Fruit fly (Drosophila melanogaster) whole organism, embryonic: ENCODE data around the gene CG2964.
A peak's percentile ranks its signal among the peaks of the same experiment; 100 is the strongest.

Experiments
- Asciz ChIP-seq: fragments of 200-800 bp; sonication (Bioruptor generic); optimal IDR thresholded peaks from 2 replicates; lab custom pipeline; 2017; ENCODE audit warnings: missing biosample characterization, mild to moderate bottlenecking, missing genetic modification characterization, missing genetic modification reagents
- CG10147 ChIP-seq: fragments of 200-800 bp; sonication (Bioruptor generic); optimal IDR thresholded peaks from 2 replicates; lab custom pipeline; 2019; ENCODE audit warnings: missing biosample characterization, mild to moderate bottlenecking, missing genetic modification characterization, moderate library complexity
- CG11093 ChIP-seq: fragments of 200-800 bp; sonication (Bioruptor generic); IDR thresholded peaks from 3 replicates; pipeline ENCODE4 v1.3.6; 2022; ENCODE audit warnings: missing biosample characterization, missing genetic modification characterization
- CG11456 ChIP-seq: fragments of 200-800 bp; sonication (Bioruptor generic); IDR thresholded peaks from 3 replicates; pipeline ENCODE4 v1.3.6; 2022; ENCODE audit warnings: missing biosample characterization, missing genetic modification characterization
- CG11560 ChIP-seq: fragments of 200-800 bp; sonication (Bioruptor generic); IDR thresholded peaks from 3 replicates; pipeline ENCODE4 v1.3.6; 2022; ENCODE audit warnings: missing biosample characterization, missing genetic modification characterization
- CG11695 ChIP-seq: fragments of 200-800 bp; sonication (Bioruptor generic); IDR thresholded peaks from 3 replicates; pipeline ENCODE4 v1.3.6; 2022; ENCODE audit warnings: missing biosample characterization, missing genetic modification characterization
- CG14965 ChIP-seq: fragments of 200-800 bp; sonication (Bioruptor generic); optimal IDR thresholded peaks from 2 replicates; lab custom pipeline; 2016; ENCODE audit warnings: missing biosample characterization, missing genetic modification characterization, borderline replicate concordance
- CG1529 ChIP-seq: fragments of 200-800 bp; sonication (Bioruptor generic); optimal IDR thresholded peaks from 3 replicates; lab custom pipeline; 2018; ENCODE audit warnings: missing biosample characterization, missing genetic modification characterization
- CG15601 ChIP-seq: fragments of 200-800 bp; sonication (Bioruptor generic); optimal IDR thresholded peaks from 3 replicates; lab custom pipeline; 2019; ENCODE audit warnings: missing biosample characterization, mild to moderate bottlenecking, missing genetic modification characterization, moderate library complexity
- CG15696 ChIP-seq: fragments of 200-800 bp; sonication (Bioruptor generic); optimal IDR thresholded peaks from 2 replicates; lab custom pipeline; 2019; ENCODE audit warnings: missing biosample characterization, mild to moderate bottlenecking, missing genetic modification characterization, moderate library complexity
- CG1647 ChIP-seq: fragments of 200-800 bp; sonication (Bioruptor generic); optimal IDR thresholded peaks from 3 replicates; lab custom pipeline; 2016; ENCODE audit warnings: missing biosample characterization, missing genetic modification characterization
- CG17568 ChIP-seq: fragments of 200-800 bp; sonication (Bioruptor generic); optimal IDR thresholded peaks from 2 replicates; lab custom pipeline; 2018; ENCODE audit warnings: missing biosample characterization, mild to moderate bottlenecking, missing genetic modification characterization, moderate library complexity
- CG18011 ChIP-seq: fragments of 200-800 bp; sonication (Bioruptor generic); optimal IDR thresholded peaks from 2 replicates; lab custom pipeline; 2017; ENCODE audit warnings: missing biosample characterization, missing genetic modification characterization, mild to moderate bottlenecking, moderate library complexity, missing genotype
- CG3407 ChIP-seq: fragments of 200-800 bp; sonication (Bioruptor generic); optimal IDR thresholded peaks from 2 replicates; lab custom pipeline; 2018; ENCODE audit warnings: missing biosample characterization, mild to moderate bottlenecking, missing genetic modification characterization
- CG4617 ChIP-seq: fragments of 200-800 bp; sonication (Bioruptor generic); optimal IDR thresholded peaks from 3 replicates; lab custom pipeline; 2016; ENCODE audit warnings: missing biosample characterization, missing genetic modification characterization, borderline replicate concordance
- CG6689 ChIP-seq: fragments of 200-800 bp; sonication (Bioruptor generic); IDR thresholded peaks from 2 replicates; pipeline ENCODE4 v1.3.6; 2022; ENCODE audit warnings: missing biosample characterization, missing genetic modification characterization
- CG6791 ChIP-seq: fragments of 200-800 bp; sonication (Bioruptor generic); IDR thresholded peaks from 3 replicates; pipeline ENCODE4 v1.3.6; 2022; ENCODE audit warnings: missing biosample characterization, missing genetic modification characterization; ENCODE audit not compliant: partially characterized antibody
- CG6813 ChIP-seq: fragments of 200-800 bp; sonication (Bioruptor generic); optimal IDR thresholded peaks from 2 replicates; lab custom pipeline; 2017; ENCODE audit warnings: missing biosample characterization, missing genetic modification characterization, mild to moderate bottlenecking, moderate library complexity, missing genetic modification reagents
- CG6854 ChIP-seq: fragments of 200-800 bp; sonication (Bioruptor generic); optimal IDR thresholded peaks from 3 replicates; lab custom pipeline; 2017; ENCODE audit warnings: missing biosample characterization, mild to moderate bottlenecking, missing genetic modification characterization
- CG7556 ChIP-seq: fragments of 200-800 bp; sonication (Bioruptor generic); optimal IDR thresholded peaks from 2 replicates; lab custom pipeline; 2017; ENCODE audit warnings: missing biosample characterization, mild to moderate bottlenecking, missing genetic modification characterization
- CG7745 ChIP-seq: fragments of 200-800 bp; sonication (Bioruptor generic); optimal IDR thresholded peaks from 2 replicates; lab custom pipeline; 2018; ENCODE audit warnings: missing biosample characterization, mild to moderate bottlenecking, missing genetic modification characterization, moderate library complexity
- D ChIP-seq, 2 experiments: fragments of 200-800 bp in 1 of 2; fragments of >200 bp in 1 of 2; sonication (Bioruptor generic) in 1 of 2; optimal IDR thresholded peaks; 2 replicates in 1 of 2; 3 replicates in 1 of 2; lab custom pipeline; 2017; ENCODE audit warnings: mild to moderate bottlenecking in 1 of 2, missing biosample characterization in 1 of 2, missing genetic modification characterization in 1 of 2, missing genetic modification reagents in 1 of 2
- Dll ChIP-seq: fragments of 200-800 bp; sonication (Bioruptor generic); IDR thresholded peaks from 4 replicates; pipeline ENCODE4 v1.3.6; 2022; ENCODE audit warnings: missing biosample characterization, missing genetic modification characterization; ENCODE audit not compliant: partially characterized antibody
- Lim3 ChIP-seq: fragments of 200-800 bp; sonication (Bioruptor generic); IDR thresholded peaks from 2 replicates; pipeline ENCODE4 v1.3.6; 2022; ENCODE audit warnings: missing biosample characterization, missing genetic modification characterization
- Max ChIP-seq: fragments of 200-800 bp; sonication (Bioruptor generic); optimal IDR thresholded peaks from 2 replicates; lab custom pipeline; 2016; ENCODE audit warnings: missing biosample characterization, mild to moderate bottlenecking, missing genetic modification characterization
- Med ChIP-seq: fragments of 200-800 bp; sonication (Bioruptor generic); peaks from one replicate; lab custom pipeline; 2016; ENCODE audit warnings: missing biosample characterization, missing genetic modification characterization, mild to moderate bottlenecking, inconsistent platforms, moderate library complexity
- NC2β ChIP-seq: fragments of 200-800 bp; sonication (Bioruptor generic); optimal IDR thresholded peaks from 2 replicates; lab custom pipeline; 2016; ENCODE audit warnings: missing biosample characterization, missing genetic modification characterization
- PHDP ChIP-seq: fragments of 200-800 bp; sonication (Bioruptor generic); optimal IDR thresholded peaks from 3 replicates; lab custom pipeline; 2018; ENCODE audit warnings: missing biosample characterization, mild to moderate bottlenecking, missing genetic modification characterization, moderate library complexity
- Sry-β ChIP-seq: fragments of 200-800 bp; sonication (Bioruptor generic); optimal IDR thresholded peaks from 2 replicates; lab custom pipeline; 2018; ENCODE audit warnings: missing biosample characterization, mild to moderate bottlenecking, missing genetic modification characterization, moderate library complexity
- ap ChIP-seq: fragments of 200-800 bp; sonication (Bioruptor generic); IDR thresholded peaks from 2 replicates; pipeline ENCODE4 v1.3.6; 2022; ENCODE audit warnings: missing biosample characterization, missing genetic modification characterization
- br ChIP-seq: fragments of >200 bp; optimal IDR thresholded peaks from 2 replicates; lab custom pipeline; 2017
- crp ChIP-seq, 2 experiments: fragments of 200-800 bp; sonication (Bioruptor generic); optimal IDR thresholded peaks; 2 replicates in 1 of 2; 3 replicates in 1 of 2; lab custom pipeline; 2017; ENCODE audit warnings: missing biosample characterization in 2 of 2, missing genetic modification characterization in 2 of 2, mild to moderate bottlenecking in 1 of 2, moderate library complexity in 1 of 2
- dm ChIP-seq: fragments of 200-800 bp; sonication (Bioruptor generic); optimal IDR thresholded peaks from 3 replicates; lab custom pipeline; 2016; ENCODE audit warnings: missing biosample characterization, missing genetic modification characterization
- ems ChIP-seq: fragments of 200-800 bp; sonication (Bioruptor generic); optimal IDR thresholded peaks from 3 replicates; lab custom pipeline; 2016; ENCODE audit warnings: missing biosample characterization, missing genetic modification characterization
- hbn ChIP-seq: fragments of 200-800 bp; sonication (Bioruptor generic); IDR thresholded peaks from 2 replicates; pipeline ENCODE4 v1.3.6; 2022; ENCODE audit warnings: missing biosample characterization, missing genetic modification characterization; ENCODE audit not compliant: partially characterized antibody
- hkb ChIP-seq, 2 experiments: fragments of 200-800 bp in 1 of 2; fragments of >200 bp in 1 of 2; sonication (Bioruptor generic) in 1 of 2; IDR thresholded peaks in 1 of 2; optimal IDR thresholded peaks in 1 of 2; 2 replicates each; pipeline versions ENCODE4 v1.3.6 to Lab custom; 2017 to 2022; ENCODE audit warnings: missing biosample characterization in 1 of 2, missing genetic modification characterization in 1 of 2
- lbe ChIP-seq: fragments of 200-800 bp; sonication (Bioruptor generic); optimal IDR thresholded peaks from 2 replicates; lab custom pipeline; 2016; ENCODE audit warnings: missing biosample characterization, mild to moderate bottlenecking, missing genetic modification characterization
- luna ChIP-seq: fragments of 200-800 bp; sonication (Bioruptor generic); optimal IDR thresholded peaks from 2 replicates; lab custom pipeline; 2016; ENCODE audit warnings: missing biosample characterization, missing genetic modification characterization
- mam ChIP-seq: fragments of 200-800 bp; sonication (Bioruptor generic); optimal IDR thresholded peaks from 3 replicates; lab custom pipeline; 2016; ENCODE audit warnings: missing biosample characterization, missing genetic modification characterization
- pita ChIP-seq: fragments of 200-800 bp; sonication (Bioruptor generic); optimal IDR thresholded peaks from 2 replicates; lab custom pipeline; 2017; ENCODE audit warnings: missing biosample characterization, mild to moderate bottlenecking, missing genetic modification characterization
- schlank ChIP-seq: fragments of 200-800 bp; sonication (Bioruptor generic); optimal IDR thresholded peaks from 2 replicates; lab custom pipeline; 2018; ENCODE audit warnings: missing biosample characterization, mild to moderate bottlenecking, missing genetic modification characterization
- sd ChIP-seq: fragments of 200-800 bp; sonication (Bioruptor generic); optimal IDR thresholded peaks from 3 replicates; lab custom pipeline; 2018; ENCODE audit warnings: missing biosample characterization, mild to moderate bottlenecking, missing genetic modification characterization, moderate library complexity
- sqz ChIP-seq: fragments of 200-800 bp; sonication (Bioruptor generic); optimal IDR thresholded peaks from 3 replicates; lab custom pipeline; 2018; ENCODE audit warnings: missing biosample characterization, mild to moderate bottlenecking, missing genetic modification characterization
- stwl ChIP-seq: fragments of 200-800 bp; sonication (Bioruptor generic); optimal IDR thresholded peaks from 3 replicates; lab custom pipeline; 2018; ENCODE audit warnings: missing biosample characterization, mild to moderate bottlenecking, missing genetic modification characterization, moderate library complexity
- ttk ChIP-seq: fragments of 200-800 bp; sonication (Bioruptor generic); IDR thresholded peaks from 2 replicates; pipeline ENCODE4 v2.1.2; 2022; ENCODE audit warnings: missing biosample characterization, missing genetic modification characterization
- unc-4 ChIP-seq: fragments of 200-800 bp; sonication (Bioruptor generic); IDR thresholded peaks from 2 replicates; pipeline ENCODE4 v1.3.6; 2022; ENCODE audit warnings: missing biosample characterization, missing genetic modification characterization; ENCODE audit not compliant: partially characterized antibody
- wek ChIP-seq: fragments of 200-800 bp; sonication (Bioruptor generic); optimal IDR thresholded peaks from 3 replicates; lab custom pipeline; 2018; ENCODE audit warnings: missing biosample characterization, mild to moderate bottlenecking, missing genetic modification characterization, moderate library complexity
- z ChIP-seq: fragments of 200-800 bp; sonication (Bioruptor generic); IDR thresholded peaks from 3 replicates; pipeline ENCODE4 v1.3.6; 2022; ENCODE audit warnings: missing biosample characterization, missing genetic modification characterization

Gene CG2964

dm6 chr2L:2861140-2861884 lies 49.1 kb downstream of the CG2964 start (continued):
- no peak for TF ChIP-seq CG11456 (GFP tag; lab: Robert Waterston, UW)
- peak; percentile 54 for TF ChIP-seq wek (GFP tag; lab: Kevin White, UChicago)
- TF ChIP-seq PHDP = peak; percentile 5
- TF ChIP-seq CG7745 (tag; lab: Kevin White, UChicago) = peak; percentile 46
- no peak for TF ChIP-seq CG14965 (GFP tag; lab: Kevin White, UChicago)
- TF ChIP-seq CG11560 (tag; lab: Robert Waterston, UW) = no peak
- TF ChIP-seq lbe = no peak
- 0 out of 3 replicates have a peak, but pooled peaks have one; percentile 12 for TF ChIP-seq CG11695 (GFP tag; lab: Robert Waterston, UW)
- no peak for TF ChIP-seq CG11093 (GFP tag; lab: Robert Waterston, UW)
- TF ChIP-seq br (lab: Kevin White, UChicago) = no peak
- no peak for TF ChIP-seq CG7556
- TF ChIP-seq CG6854 (GFP tag; lab: Kevin White, UChicago) = no peak
- peak; percentile 94 for TF ChIP-seq z (GFP tag; lab: Robert Waterston, UW)
- TF ChIP-seq CG3407 (GFP tag; lab: Kevin White, UChicago) = no peak
- no peak for TF ChIP-seq luna (GFP tag; lab: Kevin White, UChicago)
- no peak for TF ChIP-seq hkb (optimal IDR thresholded peaks at IDR 0.05; lab: Kevin White, UChicago)
- peak; percentile 16; the same call in 1 of the 2 replicates for TF ChIP-seq hkb (GFP tag; IDR thresholded peaks at IDR 0.05; lab: Robert Waterston, UW)
- no peak for TF ChIP-seq NC2β
- no peak for TF ChIP-seq Asciz (GFP tag; lab: Kevin White, UChicago)
- no peak for TF ChIP-seq pita (GFP tag; lab: Kevin White, UChicago)
- TF ChIP-seq Lim3 (GFP tag; lab: Robert Waterston, UW) = no peak
- no peak for TF ChIP-seq Max (GFP tag; lab: Kevin White, UChicago)
- no peak for TF ChIP-seq CG10147 (GFP tag; lab: Kevin White, UChicago)
- TF ChIP-seq dm (GFP tag; lab: Kevin White, UChicago) = no peak
- TF ChIP-seq sd (tag; lab: Kevin White, UChicago) = peak; percentile 15
- peak; percentile 64 for TF ChIP-seq CG6813 (GFP tag; lab: Kevin White, UChicago)
- TF ChIP-seq CG6791 (GFP tag; lab: Robert Waterston, UW) = no peak; the same call in 2 of the 3 replicates
- no peak for TF ChIP-seq CG18011 (GFP tag; lab: Kevin White, UChicago)
- no peak for TF ChIP-seq CG6689
- TF ChIP-seq Med (GFP tag; lab: Kevin White, UChicago) = peak; percentile 81
- no peak for TF ChIP-seq ttk
- TF ChIP-seq Dll = peak; percentile 36; the same call in 1 of the 4 replicates
- no peak for TF ChIP-seq schlank (tag; lab: Kevin White, UChicago)
- no peak for TF ChIP-seq ap (GFP tag; lab: Robert Waterston, UW)
- TF ChIP-seq mam = no peak
- TF ChIP-seq ems (GFP tag; lab: Kevin White, UChicago) = no peak
- TF ChIP-seq CG4617 (GFP tag; lab: Kevin White, UChicago) = no peak
- TF ChIP-seq crp (GFP tag; optimal IDR thresholded peaks at IDR 0.05; lab: Kevin White, UChicago) = no peak
- no peak for TF ChIP-seq CG1647
- no peak for TF ChIP-seq hbn (GFP tag; lab: Robert Waterston, UW)
- no peak for TF ChIP-seq CG1529 (GFP tag; lab: Kevin White, UChicago)
- TF ChIP-seq Sry-β (GFP tag; lab: Kevin White, UChicago) = no peak
- no peak for TF ChIP-seq D (optimal IDR thresholded peaks at IDR 0.05; lab: Kevin White, UChicago)
- no peak for TF ChIP-seq D (GFP tag; optimal IDR thresholded peaks at IDR 0.05; lab: Kevin White, UChicago)
- TF ChIP-seq sqz (GFP tag; lab: Kevin White, UChicago) = peak; percentile 74
- peak; percentile 34 for TF ChIP-seq CG15696 (tag; lab: Kevin White, UChicago)
- TF ChIP-seq CG15601 (tag; lab: Kevin White, UChicago) = peak; percentile 47
- TF ChIP-seq unc-4 (GFP tag; lab: Robert Waterston, UW) = no peak
- TF ChIP-seq CG17568 (GFP tag; lab: Kevin White, UChicago) = peak; percentile 2
- TF ChIP-seq stwl = no peak
